Worm (Caenorhabditis elegans) whole organism, L4/young adult: ENCODE results near the gene K08H10.6.

Experiments used
- W03F9.2 ChIP-seq: fragments of 150-350 bp; optimal IDR thresholded peaks from 2 replicates; lab custom pipeline; 2014; ENCODE audit warnings: missing biosample characterization, missing genetic modification characterization
- dao-5 ChIP-seq: sonication (generic microtip); optimal IDR thresholded peaks from 2 replicates; lab custom pipeline; 2016; ENCODE audit warnings: missing genotype, missing genetic modification characterization, moderate library complexity, missing compliant biosample characterization
- him-1 ChIP-seq: sonication (generic microtip); optimal IDR thresholded peaks from 2 replicates; lab custom pipeline; 2016; ENCODE audit warnings: missing genotype, missing genetic modification reagents, missing genetic modification characterization, missing compliant biosample characterization

- TF ChIP-seq W03F9.2 (tag; lab: Kevin White, UChicago) (no peak), him-1 (peak; percentile 54), dao-5 (tag; lab: Kevin White, UChicago) (no peak)
Observed at ce11 chrV:9974264-9974663, 21.4 kb downstream of the K08H10.6 start.
